Worm (Caenorhabditis elegans) whole organism, early embryonic: Measurements from ENCODE around the gene ZK616.3.

Experiments used
- B0310.2 ChIP-seq: sonication (generic microtip); optimal IDR thresholded peaks from 2 replicates; lab custom pipeline; 2016; ENCODE audit warnings: mild to moderate bottlenecking, missing genetic modification characterization, missing compliant biosample characterization
- aly-1 ChIP-seq: sonication (generic microtip); optimal IDR thresholded peaks from 2 replicates; lab custom pipeline; 2016; ENCODE audit warnings: missing genetic modification characterization, missing compliant biosample characterization
- ama-1 ChIP-seq: fragments of 150-350 bp; optimal IDR thresholded peaks from 2 replicates; lab custom pipeline; 2014
- ceh-13 ChIP-seq: fragments of 200-800 bp; sonication (Bioruptor generic); optimal IDR thresholded peaks from 2 replicates; lab custom pipeline; 2018; ENCODE audit warnings: mild to moderate bottlenecking, missing genetic modification characterization, missing compliant biosample characterization
- ceh-36 ChIP-seq: sonication (generic microtip); optimal IDR thresholded peaks from 2 replicates; lab custom pipeline; 2016; ENCODE audit warnings: missing genetic modification characterization, inconsistent platforms, missing compliant biosample characterization
- ets-7 ChIP-seq: sonication (generic microtip); optimal IDR thresholded peaks from 2 replicates; lab custom pipeline; 2016; ENCODE audit warnings: missing genotype, missing genetic modification characterization, missing compliant biosample characterization
- flt-1 ChIP-seq: fragments of 200-800 bp; sonication (Bioruptor generic); IDR thresholded peaks from 2 replicates; pipeline ENCODE4 v1.3.6; 2022; ENCODE audit warnings: missing genetic modification characterization, missing compliant biosample characterization
- hmbx-1 ChIP-seq: sonication (generic microtip); optimal IDR thresholded peaks from 2 replicates; lab custom pipeline; 2016; ENCODE audit warnings: mild to moderate bottlenecking, missing genetic modification characterization, missing compliant biosample characterization
- hmg-4 ChIP-seq: fragments of 200-800 bp; sonication (Bioruptor generic); optimal IDR thresholded peaks from 2 replicates; lab custom pipeline; 2018; ENCODE audit warnings: mild to moderate bottlenecking, missing genetic modification characterization, missing compliant biosample characterization
- hnd-1 ChIP-seq: sonication (generic microtip); optimal IDR thresholded peaks from 2 replicates; lab custom pipeline; 2016; ENCODE audit warnings: missing genetic modification characterization, missing compliant biosample characterization
- pes-1 ChIP-seq: fragments of 200-800 bp; sonication (Bioruptor generic); IDR thresholded peaks from 2 replicates; pipeline ENCODE4 v1.3.6; 2022; ENCODE audit warnings: missing genetic modification reagents, missing genetic modification characterization, missing compliant biosample characterization
- scrt-1 ChIP-seq: fragments of 200-800 bp; sonication (Bioruptor generic); IDR thresholded peaks from 2 replicates; pipeline ENCODE4 v1.3.6; 2022; ENCODE audit warnings: missing genetic modification characterization, missing compliant biosample characterization
- tbx-11 ChIP-seq: fragments of 200-800 bp; sonication (Bioruptor generic); IDR thresholded peaks from 2 replicates; pipeline ENCODE4 v1.3.6; 2022; ENCODE audit warnings: missing genetic modification characterization, missing compliant biosample characterization
- tra-4 ChIP-seq: sonication (generic microtip); optimal IDR thresholded peaks from 2 replicates; lab custom pipeline; 2017; ENCODE audit warnings: missing genetic modification characterization, missing compliant biosample characterization

DNA sequence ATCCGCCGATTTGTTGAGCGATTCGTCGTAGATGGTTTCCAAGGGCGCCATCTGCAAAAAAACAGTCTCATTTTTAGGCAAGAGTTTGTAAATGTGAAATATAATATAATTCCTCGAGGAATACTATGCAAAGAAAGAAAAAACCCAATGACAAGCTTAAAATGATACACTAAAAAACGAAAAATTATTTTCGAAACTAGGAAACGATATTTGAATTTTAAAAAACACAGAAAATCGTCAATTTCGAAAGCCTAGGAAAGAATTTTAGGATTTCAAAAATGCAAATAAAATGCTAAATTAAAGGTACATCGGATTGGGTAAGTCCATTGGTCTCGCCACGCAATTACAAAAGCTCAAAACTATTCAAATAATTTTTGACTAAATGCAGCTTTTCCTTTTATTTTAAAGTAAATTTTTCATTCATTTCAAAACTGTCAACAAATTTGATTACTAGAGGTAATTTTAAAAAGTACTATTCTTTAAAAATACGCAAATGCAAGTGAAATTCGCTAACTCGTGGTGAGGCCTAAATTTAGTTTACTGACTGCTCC, 5.3 kb upstream of the ZK616.3 start, which contains the start of the genes htp-1 and ZK616.5:
- TF ChIP-seq tra-4 (tag; lab: Kevin White, UChicago) (no peak), ceh-13 (no peak), ama-1 (no peak), B0310.2 (no peak), tbx-11 (GFP tag; lab: Robert Waterston, UW) (no peak), scrt-1 (GFP tag; lab: Robert Waterston, UW) (no peak), hnd-1 (tag; lab: Kevin White, UChicago) (no peak), aly-1 (tag; lab: Kevin White, UChicago) (no peak), hmbx-1 (tag; lab: Kevin White, UChicago) (no peak), flt-1 (GFP tag; lab: Robert Waterston, UW) (no peak), hmg-4 (GFP tag; lab: Kevin White, UChicago) (no peak), ets-7 (no peak), pes-1 (no peak), ceh-36 (no peak)
